Fruit fly (Drosophila melanogaster) whole organism, prepupa: Measurements from ENCODE around the gene witty.

Source experiments
- Blimp-1 ChIP-seq: fragments of 200-800 bp; sonication (Bioruptor generic); optimal IDR thresholded peaks from 3 replicates; lab custom pipeline; 2017; ENCODE audit warnings: missing biosample characterization, missing genetic modification characterization, mild to moderate bottlenecking, moderate library complexity, missing genetic modification reagents
- CG10669 ChIP-seq: fragments of 200-800 bp; sonication (Bioruptor generic); optimal IDR thresholded peaks from 3 replicates; lab custom pipeline; 2018; ENCODE audit warnings: missing biosample characterization, mild to moderate bottlenecking, missing genetic modification characterization, moderate library complexity
- CG11762 ChIP-seq: fragments of 200-800 bp; sonication (Bioruptor generic); optimal IDR thresholded peaks from 3 replicates; lab custom pipeline; 2016; ENCODE audit warnings: missing biosample characterization, missing genetic modification characterization; ENCODE audit not compliant: insufficient read depth
- CG11902 ChIP-seq: fragments of 200-800 bp; sonication (Bioruptor generic); optimal IDR thresholded peaks from 3 replicates; lab custom pipeline; 2016; ENCODE audit warnings: missing biosample characterization, missing genetic modification characterization
- CG15336 ChIP-seq: fragments of 200-800 bp; sonication (Bioruptor generic); IDR thresholded peaks from 2 replicates; pipeline ENCODE4 v1.3.6; 2022; ENCODE audit warnings: missing biosample characterization, missing genetic modification characterization
- CG1621 ChIP-seq: fragments of 200-800 bp; sonication (Bioruptor generic); optimal IDR thresholded peaks from 3 replicates; lab custom pipeline; 2018; ENCODE audit warnings: missing biosample characterization, mild to moderate bottlenecking, missing genetic modification characterization
- CG16779 ChIP-seq: fragments of 200-800 bp; sonication (Bioruptor generic); optimal IDR thresholded peaks from 3 replicates; lab custom pipeline; 2017; ENCODE audit warnings: missing biosample characterization, mild to moderate bottlenecking, missing genetic modification characterization
- CG3032 ChIP-seq: fragments of 200-800 bp; optimal IDR thresholded peaks from 2 replicates; lab custom pipeline; 2019; ENCODE audit warnings: missing biosample characterization, mild to moderate bottlenecking, missing genetic modification characterization, moderate library complexity
- CG31627 ChIP-seq: fragments of 200-800 bp; sonication (Bioruptor generic); optimal IDR thresholded peaks from 3 replicates; lab custom pipeline; 2016; ENCODE audit warnings: missing biosample characterization, missing genetic modification characterization
- CG32006 ChIP-seq: fragments of 200-800 bp; sonication (Bioruptor generic); optimal IDR thresholded peaks from 3 replicates; lab custom pipeline; 2017; ENCODE audit warnings: missing biosample characterization, mild to moderate bottlenecking, missing genetic modification characterization
- CG34406 ChIP-seq: fragments of 200-800 bp; sonication (Bioruptor generic); optimal IDR thresholded peaks from 3 replicates; lab custom pipeline; 2016; ENCODE audit warnings: missing biosample characterization, missing genetic modification characterization
- CG3919 ChIP-seq: fragments of 200-800 bp; sonication (Bioruptor generic); optimal IDR thresholded peaks from 3 replicates; lab custom pipeline; 2016; ENCODE audit warnings: missing biosample characterization, missing genetic modification characterization
- CG6163 ChIP-seq: fragments of 200-800 bp; sonication (Bioruptor generic); IDR thresholded peaks from 3 replicates; pipeline ENCODE4 v1.3.6; 2022; ENCODE audit warnings: missing biosample characterization, missing genetic modification characterization
- CG6276 ChIP-seq: fragments of 200-800 bp; sonication (Bioruptor generic); optimal IDR thresholded peaks from 2 replicates; lab custom pipeline; 2017; ENCODE audit warnings: missing biosample characterization, mild to moderate bottlenecking, missing genetic modification characterization
- CG6792 ChIP-seq: fragments of 200-800 bp; sonication (Bioruptor generic); optimal IDR thresholded peaks from 3 replicates; lab custom pipeline; 2016; ENCODE audit warnings: missing biosample characterization, missing genetic modification characterization
- CG6808 ChIP-seq: fragments of 200-800 bp; sonication (Bioruptor generic); optimal IDR thresholded peaks from 3 replicates; lab custom pipeline; 2017; ENCODE audit warnings: missing biosample characterization, missing genetic modification characterization, mild to moderate bottlenecking, moderate library complexity, missing genetic modification reagents
- CG6854 ChIP-seq: fragments of 200-800 bp; sonication (Bioruptor generic); optimal IDR thresholded peaks from 2 replicates; lab custom pipeline; 2017; ENCODE audit warnings: missing biosample characterization, mild to moderate bottlenecking, missing genetic modification characterization
- CG8119 ChIP-seq: fragments of 200-800 bp; sonication (Bioruptor generic); IDR thresholded peaks from 3 replicates; pipeline ENCODE4 v1.3.6; 2022; ENCODE audit warnings: missing biosample characterization, missing genetic modification characterization
- CG8632 ChIP-seq: fragments of 200-800 bp; sonication (Bioruptor generic); optimal IDR thresholded peaks from 3 replicates; lab custom pipeline; 2016; ENCODE audit warnings: missing biosample characterization, missing genetic modification characterization
- Eip75B ChIP-seq: fragments of 200-800 bp; sonication (Bioruptor generic); optimal IDR thresholded peaks from 3 replicates; lab custom pipeline; 2016; ENCODE audit warnings: missing biosample characterization, missing genetic modification characterization
- Eip93F ChIP-seq: fragments of 200-800 bp; sonication (Bioruptor generic); optimal IDR thresholded peaks from 2 replicates; lab custom pipeline; 2016; ENCODE audit warnings: missing biosample characterization, mild to moderate bottlenecking, missing genetic modification characterization
- Ets21C ChIP-seq: fragments of 200-800 bp; sonication (Bioruptor generic); optimal IDR thresholded peaks from 3 replicates; lab custom pipeline; 2016; ENCODE audit warnings: missing biosample characterization, missing genetic modification characterization
- Ets96B ChIP-seq: fragments of 200-800 bp; optimal IDR thresholded peaks from 2 replicates; lab custom pipeline; 2019; ENCODE audit warnings: missing biosample characterization, mild to moderate bottlenecking, missing genetic modification characterization, moderate library complexity
- Hr39 ChIP-seq: fragments of 200-800 bp; sonication (Bioruptor generic); optimal IDR thresholded peaks from 2 replicates; lab custom pipeline; 2016; ENCODE audit warnings: missing biosample characterization, missing genetic modification characterization
- Hr4 ChIP-seq: fragments of 200-800 bp; sonication (Bioruptor generic); optimal IDR thresholded peaks from 3 replicates; lab custom pipeline; 2016; ENCODE audit warnings: missing biosample characterization, missing genetic modification characterization
- Lpt ChIP-seq: fragments of 200-800 bp; sonication (Bioruptor generic); optimal IDR thresholded peaks from 3 replicates; lab custom pipeline; 2016; ENCODE audit warnings: missing biosample characterization, missing genetic modification characterization
- Smox ChIP-seq: fragments of 200-800 bp; sonication (Bioruptor generic); optimal IDR thresholded peaks from 3 replicates; lab custom pipeline; 2016; ENCODE audit warnings: missing biosample characterization, missing genetic modification characterization
- Sox102F ChIP-seq: fragments of 200-800 bp; sonication (Bioruptor generic); optimal IDR thresholded peaks from 2 replicates; lab custom pipeline; 2016; ENCODE audit warnings: missing biosample characterization, mild to moderate bottlenecking, missing genetic modification characterization
- Sox14 ChIP-seq: fragments of 200-800 bp; sonication (Bioruptor generic); optimal IDR thresholded peaks from 3 replicates; lab custom pipeline; 2016; ENCODE audit warnings: missing biosample characterization, missing genetic modification characterization
- Sox15 ChIP-seq: fragments of 200-800 bp; sonication (Bioruptor generic); optimal IDR thresholded peaks from 3 replicates; lab custom pipeline; 2016; ENCODE audit warnings: missing biosample characterization, missing genetic modification characterization
- acj6 ChIP-seq: fragments of 200-800 bp; sonication (Bioruptor generic); optimal IDR thresholded peaks from 3 replicates; lab custom pipeline; 2016; ENCODE audit warnings: missing biosample characterization, missing genetic modification characterization
- cyc ChIP-seq: fragments of 200-800 bp; sonication (Bioruptor generic); optimal IDR thresholded peaks from 3 replicates; lab custom pipeline; 2016; ENCODE audit warnings: missing biosample characterization, missing genetic modification characterization
- dsx ChIP-seq: fragments of 200-800 bp; optimal IDR thresholded peaks from 3 replicates; lab custom pipeline; 2019; ENCODE audit warnings: missing biosample characterization, mild to moderate bottlenecking, missing genetic modification characterization, moderate library complexity; ENCODE audit not compliant: poor library complexity, severe bottlenecking
- esn ChIP-seq: fragments of 200-800 bp; sonication (Bioruptor generic); optimal IDR thresholded peaks from 2 replicates; lab custom pipeline; 2016; ENCODE audit warnings: missing biosample characterization, mild to moderate bottlenecking, missing genetic modification characterization, moderate library complexity
- fd59A ChIP-seq: fragments of 200-800 bp; sonication (Bioruptor generic); optimal IDR thresholded peaks from 2 replicates; lab custom pipeline; 2017; ENCODE audit warnings: missing biosample characterization, mild to moderate bottlenecking, missing genetic modification characterization, missing genetic modification reagents
- fd85E ChIP-seq: fragments of 200-800 bp; sonication (Bioruptor generic); optimal IDR thresholded peaks from 3 replicates; lab custom pipeline; 2016; ENCODE audit warnings: missing biosample characterization, missing genetic modification characterization
- fkh ChIP-seq: fragments of 200-800 bp; sonication (Bioruptor generic); optimal IDR thresholded peaks from 3 replicates; lab custom pipeline; 2017; ENCODE audit warnings: missing biosample characterization, mild to moderate bottlenecking, missing genetic modification characterization, moderate library complexity
- lz ChIP-seq: fragments of 200-800 bp; sonication (Bioruptor generic); optimal IDR thresholded peaks from 3 replicates; lab custom pipeline; 2016; ENCODE audit warnings: missing biosample characterization, missing genetic modification characterization
- net ChIP-seq: fragments of 200-800 bp; sonication (Bioruptor generic); optimal IDR thresholded peaks from 3 replicates; lab custom pipeline; 2016; ENCODE audit warnings: missing biosample characterization, missing genetic modification characterization
- salr ChIP-seq, 2 experiments: fragments of 200-800 bp; sonication (Bioruptor generic); optimal IDR thresholded peaks; 3 replicates each; lab custom pipeline; 2016 to 2018; ENCODE audit warnings: missing biosample characterization in 2 of 2, missing genetic modification characterization in 2 of 2, mild to moderate bottlenecking in 1 of 2
- spab ChIP-seq: fragments of 200-800 bp; sonication (Bioruptor generic); optimal IDR thresholded peaks from 2 replicates; lab custom pipeline; 2017; ENCODE audit warnings: missing biosample characterization, mild to moderate bottlenecking, missing genetic modification characterization, missing genetic modification reagents
- ss ChIP-seq, 2 experiments: fragments of 200-800 bp; sonication (Bioruptor generic); optimal IDR thresholded peaks; 2 replicates in 1 of 2; 3 replicates in 1 of 2; lab custom pipeline; 2017 to 2018; ENCODE audit warnings: mild to moderate bottlenecking in 2 of 2, missing biosample characterization in 2 of 2, missing genetic modification characterization in 2 of 2, moderate library complexity in 1 of 2
- svp ChIP-seq: fragments of 200-800 bp; sonication (Bioruptor generic); peaks from one replicate; lab custom pipeline; 2016; ENCODE audit warnings: missing biosample characterization, missing genetic modification characterization
- topi ChIP-seq: fragments of 200-800 bp; sonication (Bioruptor generic); optimal IDR thresholded peaks from 3 replicates; lab custom pipeline; 2016; ENCODE audit warnings: missing biosample characterization, missing genetic modification characterization

Gene witty

DNA sequence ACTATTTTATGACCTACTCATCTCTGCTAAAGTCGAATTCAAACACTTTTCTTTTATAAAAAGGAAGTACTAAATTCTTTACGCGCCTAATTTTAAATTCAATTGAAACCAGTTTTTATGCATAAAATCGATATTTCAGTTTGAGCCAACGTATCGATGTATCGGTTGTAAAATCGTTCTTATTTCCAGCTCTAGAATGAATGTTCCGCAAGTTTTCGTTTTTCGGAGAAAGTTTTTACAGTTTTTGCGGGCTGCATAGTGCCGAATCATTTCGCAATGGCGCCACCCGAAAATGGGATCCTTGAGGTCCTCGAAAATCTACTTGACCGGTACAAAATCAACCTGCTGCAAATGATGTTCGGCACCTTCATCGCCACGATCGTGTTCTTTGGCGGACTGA is 32.7 kb upstream of the witty start, which contains the start of gene CG7840:
Gene CG7840 (plus strand): TSS at position 178 of the 400 bp plus-strand sequence.
- no peak for TF ChIP-seq topi
- TF ChIP-seq Blimp-1, result peak; percentile 14

DNA sequence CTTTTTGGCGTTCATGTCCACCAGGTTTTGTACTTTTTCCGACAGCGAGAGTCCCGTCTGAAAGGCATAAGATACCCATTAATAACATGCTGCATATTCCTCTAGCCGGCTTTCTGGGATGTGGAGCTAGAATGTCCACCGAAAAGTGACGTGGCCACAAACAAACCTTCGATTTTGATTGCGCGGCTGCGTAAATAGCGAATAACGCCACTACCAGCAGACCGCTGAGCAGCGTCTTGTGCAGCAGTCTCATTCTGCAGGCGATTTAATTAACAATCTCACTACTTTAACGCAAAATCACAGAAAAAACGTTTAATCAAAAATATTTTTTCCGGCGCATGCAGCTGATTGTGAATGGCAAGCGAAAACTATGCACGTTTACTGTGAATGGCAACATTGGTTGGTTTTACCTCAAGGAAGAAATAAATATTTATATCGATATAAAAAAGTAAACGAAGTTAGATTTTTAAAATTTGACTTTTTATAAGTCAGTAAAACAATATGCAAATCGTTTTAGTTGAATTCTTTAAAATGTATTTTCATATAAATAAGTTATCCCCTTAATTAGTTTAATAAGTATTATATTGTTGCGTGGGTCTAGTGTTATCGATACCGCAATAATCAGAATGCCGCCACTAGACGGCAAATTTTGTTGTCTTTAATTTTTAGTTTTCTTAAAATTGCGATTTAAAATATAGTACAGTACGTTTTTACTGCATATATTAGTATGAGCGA is 30.1 kb upstream of the witty start, which contains the start of the genes Ostgamma and Mettl14:
Gene Ostgamma (minus strand): TSS at position 376 of the 735 bp plus-strand sequence.
Gene Mettl14 (plus strand): TSS at position 611 of the 735 bp plus-strand sequence.
- TF ChIP-seq lz (GFP tag; lab: Kevin White, UChicago) (peak; percentile 29), Eip93F (no peak), dsx (GFP tag; lab: Kevin White, UChicago) (peak; percentile 54), Sox102F (no peak), fkh (GFP tag; lab: Kevin White, UChicago) (peak; percentile 26), Sox14 (GFP tag; lab: Kevin White, UChicago) (no peak), esn (GFP tag; lab: Kevin White, UChicago) (peak; percentile 30), fd85E (GFP tag; lab: Kevin White, UChicago) (no peak)

dm6 chr2L:8311091-8311490 is 27.0 kb upstream of the witty start, which contains the start of the genes CG7810 and CG7806:
CG7810 (minus strand) TSS chr2L:8311195.
CG7806 (plus strand) TSS chr2L:8311399.
- TF ChIP-seq ss (GFP tag; optimal IDR thresholded peaks at IDR 0.05; lab: Kevin White, UChicago) (no peak), CG32006 (GFP tag; lab: Kevin White, UChicago) (no peak), fd59A (GFP tag; lab: Kevin White, UChicago) (peak; percentile 73), CG3032 (tag; lab: Kevin White, UChicago) (peak; percentile 82), CG15336 (GFP tag; lab: Robert Waterston, UW) (peak; percentile 96), Lpt (GFP tag; lab: Kevin White, UChicago) (peak; percentile 80), CG11762 (GFP tag; lab: Kevin White, UChicago) (peak; percentile 82), CG3919 (GFP tag; lab: Kevin White, UChicago) (no peak), Hr39 (GFP tag; lab: Kevin White, UChicago) (peak; percentile 91), Ets21C (GFP tag; lab: Kevin White, UChicago) (no peak), CG31627 (GFP tag; lab: Kevin White, UChicago) (peak; percentile 94), CG1621 (tag; lab: Kevin White, UChicago) (peak; percentile 79), Sox102F (no peak), CG8632 (GFP tag; lab: Kevin White, UChicago) (peak; percentile 89), Sox14 (GFP tag; lab: Kevin White, UChicago) (peak; percentile 94), spab (no peak), CG6808 (no peak), Sox15 (GFP tag; lab: Kevin White, UChicago) (peak; percentile 69), CG10669 (GFP tag; lab: Kevin White, UChicago) (no peak), Eip75B (no peak), CG6854 (peak; percentile 75), CG6276 (no peak), cyc (GFP tag; lab: Kevin White, UChicago) (peak; percentile 84), esn (GFP tag; lab: Kevin White, UChicago) (peak; percentile 95), Ets96B (tag; lab: Kevin White, UChicago) (peak; percentile 86), svp (GFP tag; lab: Kevin White, UChicago) (no peak), Smox (no peak), CG16779 (no peak), CG8119 (GFP tag; lab: Robert Waterston, UW) (peak; percentile 94), Eip93F (no peak), fd85E (GFP tag; lab: Kevin White, UChicago) (no peak), CG34406 (peak; percentile 93), topi (peak; percentile 89), salr (GFP tag; optimal IDR thresholded peaks at IDR 0.05; lab: Kevin White, UChicago) (peak in 1 of 2 experiments; percentile 54), Hr4 (GFP tag; lab: Kevin White, UChicago) (no peak), lz (GFP tag; lab: Kevin White, UChicago) (peak; percentile 92), CG6792 (GFP tag; lab: Kevin White, UChicago) (peak; percentile 90), fkh (GFP tag; lab: Kevin White, UChicago) (peak; percentile 95), CG6163 (GFP tag; lab: Robert Waterston, UW) (peak; percentile 96), CG11902 (GFP tag; lab: Kevin White, UChicago) (no peak), net (GFP tag; lab: Kevin White, UChicago) (no peak), acj6 (GFP tag; lab: Kevin White, UChicago) (peak; percentile 91)
